Fruit fly (Drosophila melanogaster) whole organism, adult: ENCODE data around the gene Elba2.
A peak's percentile ranks its signal among the peaks of the same experiment; 100 is the strongest.

Experiments
- CG11617 ChIP-seq: fragments of 200-800 bp; sonication (Bioruptor generic); optimal IDR thresholded peaks from 2 replicates; lab custom pipeline; 2017; ENCODE audit warnings: mild to moderate bottlenecking, missing biosample characterization, missing genetic modification reagents, missing genetic modification characterization
- CG12768 ChIP-seq: fragments of 200-800 bp; sonication (Bioruptor generic); optimal IDR thresholded peaks from 2 replicates; lab custom pipeline; 2017; ENCODE audit warnings: missing biosample characterization, missing genetic modification characterization, mild to moderate bottlenecking, moderate library complexity, missing genetic modification reagents
- CG14711 ChIP-seq: fragments of 200-800 bp; sonication (Bioruptor generic); optimal IDR thresholded peaks from 2 replicates; lab custom pipeline; 2018; ENCODE audit warnings: missing biosample characterization, mild to moderate bottlenecking, missing genetic modification characterization, moderate library complexity
- CG1620 ChIP-seq: fragments of 200-800 bp; sonication (Bioruptor generic); optimal IDR thresholded peaks from 2 replicates; lab custom pipeline; 2016; ENCODE audit warnings: missing biosample characterization, missing genetic modification characterization
- CG33017 ChIP-seq: fragments of 200-800 bp; sonication (Bioruptor generic); optimal IDR thresholded peaks from 2 replicates; lab custom pipeline; 2018; ENCODE audit warnings: missing biosample characterization, mild to moderate bottlenecking, missing genetic modification characterization, moderate library complexity
- CG5204 ChIP-seq: fragments of 200-800 bp; sonication (Bioruptor generic); optimal IDR thresholded peaks from 2 replicates; lab custom pipeline; 2016; ENCODE audit warnings: missing biosample characterization, missing genetic modification characterization
- CG7045 ChIP-seq: fragments of 200-800 bp; sonication (Bioruptor generic); optimal IDR thresholded peaks from 2 replicates; lab custom pipeline; 2017; ENCODE audit warnings: missing biosample characterization, mild to moderate bottlenecking, missing genetic modification characterization
- CG7101 ChIP-seq: fragments of 200-800 bp; sonication (Bioruptor generic); optimal IDR thresholded peaks from 2 replicates; lab custom pipeline; 2018; ENCODE audit warnings: missing biosample characterization, mild to moderate bottlenecking, missing genetic modification characterization, moderate library complexity
- Clk ChIP-seq: fragments of 200-800 bp; sonication (Bioruptor generic); optimal IDR thresholded peaks from 2 replicates; lab custom pipeline; 2017; ENCODE audit warnings: missing biosample characterization, missing genetic modification characterization
- Crg-1 ChIP-seq: fragments of 200-800 bp; sonication (Bioruptor generic); optimal IDR thresholded peaks from 2 replicates; lab custom pipeline; 2016; ENCODE audit warnings: missing biosample characterization, missing genetic modification characterization
- Hr96 ChIP-seq: fragments of 200-800 bp; sonication (Bioruptor generic); optimal IDR thresholded peaks from 2 replicates; lab custom pipeline; 2016; ENCODE audit warnings: missing biosample characterization, missing genetic modification characterization
- Mnt ChIP-seq: fragments of 200-800 bp; sonication (Bioruptor generic); optimal IDR thresholded peaks from 2 replicates; lab custom pipeline; 2016; ENCODE audit warnings: missing biosample characterization, mild to moderate bottlenecking, missing genetic modification characterization
- bab1 ChIP-seq: fragments of 200-800 bp; sonication (Bioruptor generic); optimal IDR thresholded peaks from 3 replicates; lab custom pipeline; 2019; ENCODE audit warnings: missing biosample characterization, mild to moderate bottlenecking, missing genetic modification characterization, moderate library complexity
- cic ChIP-seq: fragments of 200-800 bp; sonication (Bioruptor generic); optimal IDR thresholded peaks from 2 replicates; lab custom pipeline; 2017; ENCODE audit warnings: missing biosample characterization, mild to moderate bottlenecking, missing genetic modification characterization, moderate library complexity
- cnc ChIP-seq, 2 experiments: fragments of >200 bp; optimal IDR thresholded peaks; 2 replicates each; lab custom pipeline; 2017
- kay ChIP-seq: fragments of 200-800 bp; sonication (Bioruptor generic); peaks from one replicate; lab custom pipeline; 2016; ENCODE audit warnings: missing biosample characterization, missing genetic modification characterization, borderline replicate concordance
- ovo ChIP-seq: fragments of 200-800 bp; sonication (Bioruptor generic); optimal IDR thresholded peaks from 2 replicates; lab custom pipeline; 2016; ENCODE audit warnings: missing biosample characterization, missing genetic modification characterization
- pad ChIP-seq: fragments of 200-800 bp; sonication (Bioruptor generic); optimal IDR thresholded peaks from 3 replicates; lab custom pipeline; 2017; ENCODE audit warnings: missing biosample characterization, missing genetic modification characterization, mild to moderate bottlenecking, moderate library complexity, missing genetic modification reagents
- tj ChIP-seq: fragments of 200-800 bp; sonication (Bioruptor generic); optimal IDR thresholded peaks from 3 replicates; lab custom pipeline; 2017; ENCODE audit warnings: missing biosample characterization, mild to moderate bottlenecking, missing genetic modification characterization, moderate library complexity
- toe ChIP-seq: fragments of 200-800 bp; sonication (Bioruptor generic); optimal IDR thresholded peaks from 2 replicates; lab custom pipeline; 2016; ENCODE audit warnings: missing biosample characterization, missing genetic modification characterization

The Elba2 gene

DNA sequence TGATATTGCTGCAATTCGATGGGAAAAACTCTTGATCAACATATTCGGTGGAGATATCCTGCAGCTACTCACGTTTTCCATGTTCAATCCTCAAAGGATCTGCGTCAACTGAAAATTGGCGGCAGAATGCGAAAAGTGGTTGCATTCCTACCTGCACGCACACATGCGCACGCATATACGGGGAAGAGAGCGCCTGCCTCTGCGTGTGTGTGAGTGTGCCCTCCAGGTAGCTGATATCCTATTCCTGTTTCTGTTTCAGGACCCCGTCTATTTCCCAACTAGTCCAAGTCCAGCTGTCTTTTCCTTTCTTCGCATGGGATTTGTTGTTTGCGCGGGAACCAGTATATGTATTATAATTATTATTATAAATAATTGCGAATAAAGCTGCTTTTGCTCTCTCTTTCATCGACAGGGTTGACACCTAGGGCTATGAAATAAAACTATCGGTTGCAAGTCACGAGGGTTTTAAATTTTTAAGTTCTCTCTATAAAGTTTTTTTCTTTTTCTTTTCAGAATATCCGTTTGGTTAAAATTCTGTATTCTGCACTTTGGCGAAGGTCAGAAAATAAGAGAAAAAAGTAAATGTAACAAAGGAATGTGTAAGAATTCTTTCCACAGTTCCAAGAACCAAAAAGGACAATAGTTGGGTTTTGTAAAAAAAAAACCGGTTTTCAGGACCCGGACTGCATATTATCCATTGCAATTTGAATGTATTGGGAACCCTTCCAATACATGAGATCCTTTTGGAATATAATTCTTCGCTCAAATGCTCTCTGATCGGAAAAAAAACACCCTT, 724 bp upstream of the Elba2 start, which contains the start of gene insv:
TSS of gene insv (minus strand) at position 433 of the 796 bp plus-strand sequence.
- TF ChIP-seq CG14711 (peak; percentile 68), cnc (optimal IDR thresholded peaks at IDR 0.05; lab: Kevin White, UChicago) (no peak)

DNA sequence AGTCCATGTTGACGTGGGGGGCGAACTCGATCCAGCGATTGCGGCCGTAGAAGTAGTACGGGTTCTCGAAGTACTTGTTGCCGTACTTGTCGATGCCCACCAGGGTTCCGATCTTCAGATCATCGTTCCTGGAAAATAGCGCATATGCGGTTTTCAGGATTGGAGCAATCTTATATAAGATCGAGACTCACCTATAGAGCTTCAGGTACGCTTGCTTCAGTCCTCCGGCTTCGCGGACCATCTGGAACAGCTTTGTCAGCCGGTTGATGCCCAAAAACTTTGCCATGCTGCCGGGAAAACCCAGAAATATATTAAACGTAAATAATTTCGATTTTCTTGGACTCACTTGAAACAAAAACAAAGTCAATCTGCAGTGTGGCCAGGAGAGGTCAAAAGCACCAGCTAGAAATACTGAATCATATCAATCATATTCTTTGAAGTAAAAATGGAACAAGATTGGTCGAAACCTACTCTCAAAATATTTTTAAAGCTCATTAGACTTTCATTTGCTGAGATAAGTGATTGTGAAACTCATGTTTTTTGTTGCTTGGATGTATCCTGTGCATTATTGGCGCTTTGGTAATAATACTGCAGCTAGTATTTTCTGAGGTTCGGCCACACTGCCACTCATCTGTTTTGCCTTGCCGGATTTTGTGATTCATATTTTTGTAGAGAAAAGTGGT, 2.3 kb downstream of the Elba2 start, which contains the start of the genes ND-B17.2 and Arpc5:
TSS of gene ND-B17.2 (minus strand) at position 504 of the 683 bp plus-strand sequence.
TSS of gene Arpc5 (plus strand) at position 624 of the 683 bp plus-strand sequence.
- TF ChIP-seq CG14711 (peak; percentile 7), Mnt (peak; percentile 17), toe (GFP tag; lab: Kevin White, UChicago) (no peak), cnc (optimal IDR thresholded peaks at IDR 0.05; lab: Kevin White, UChicago) (no peak), Clk (GFP tag; lab: Kevin White, UChicago) (no peak), bab1 (peak; percentile 52), CG1620 (peak; percentile 22), CG11617 (GFP tag; lab: Kevin White, UChicago) (peak; percentile 7), CG7045 (no peak)

DNA sequence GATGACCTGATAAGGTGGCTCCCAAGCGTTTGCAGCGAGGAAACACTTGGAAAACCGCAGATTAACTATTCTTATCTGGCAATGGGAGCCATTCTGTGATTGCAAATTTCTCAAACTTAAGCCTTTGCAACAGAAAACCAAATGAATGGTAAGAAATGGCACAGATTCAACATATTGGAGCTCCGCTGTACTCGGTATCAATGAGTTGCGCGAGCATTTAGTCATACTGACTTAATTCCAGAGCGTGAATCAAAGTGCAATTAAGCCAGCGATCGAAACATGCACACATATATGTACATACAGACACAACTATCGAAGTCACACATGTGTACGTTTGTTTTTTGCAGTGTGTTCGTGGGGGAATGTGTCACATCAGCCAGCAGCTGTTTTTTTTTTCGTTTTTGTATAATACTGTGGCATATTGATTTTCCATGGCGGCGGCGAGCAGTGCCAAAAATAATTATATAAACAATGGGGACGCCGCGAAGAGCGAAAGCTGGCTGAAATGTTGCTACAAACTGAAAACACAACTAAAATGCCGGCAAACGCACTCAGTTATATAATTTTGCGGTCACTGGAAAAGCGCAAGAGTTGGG, 7.1 kb downstream of the Elba2 start:
- no peak for TF ChIP-seq Clk (GFP tag; lab: Kevin White, UChicago)
- TF ChIP-seq CG1620 = no peak
- peak; percentile 16 for TF ChIP-seq Mnt
- peak; percentile 60 for TF ChIP-seq pad (GFP tag; lab: Kevin White, UChicago)
- TF ChIP-seq kay (GFP tag; lab: Kevin White, UChicago) = peak; percentile 97
- peak; percentile 46 for TF ChIP-seq CG12768 (GFP tag; lab: Kevin White, UChicago)
- no peak for TF ChIP-seq toe (GFP tag; lab: Kevin White, UChicago)
- no peak for TF ChIP-seq ovo (GFP tag; lab: Kevin White, UChicago)
- no peak for TF ChIP-seq cnc (optimal IDR thresholded peaks at IDR 0.05; lab: Kevin White, UChicago)
- no peak for TF ChIP-seq CG7045
- TF ChIP-seq bab1 = no peak
- no peak for TF ChIP-seq CG5204 (GFP tag; lab: Kevin White, UChicago)
- no peak for TF ChIP-seq CG11617 (GFP tag; lab: Kevin White, UChicago)
- TF ChIP-seq CG14711 = no peak
- peak; percentile 10 for TF ChIP-seq Hr96 (GFP tag; lab: Kevin White, UChicago)
- peak; percentile 33 for TF ChIP-seq tj (GFP tag; lab: Kevin White, UChicago)
- peak; percentile 41 for TF ChIP-seq CG33017 (tag; lab: Kevin White, UChicago)
- TF ChIP-seq cic (GFP tag; lab: Kevin White, UChicago) = no peak
- no peak for TF ChIP-seq CG7101
- TF ChIP-seq Crg-1 (GFP tag; lab: Kevin White, UChicago) = no peak

dm6 chr2L:2585285-2585684, 7.8 kb downstream of the Elba2 start, which contains the start of gene Drp1:
Gene Drp1 (minus strand): TSS chr2L:2585430.
- TF ChIP-seq CG1620 = peak; percentile 58
- TF ChIP-seq bab1 = no peak
- TF ChIP-seq CG5204 (GFP tag; lab: Kevin White, UChicago) = no peak
- TF ChIP-seq pad (GFP tag; lab: Kevin White, UChicago) = peak; percentile 53
- no peak for TF ChIP-seq tj (GFP tag; lab: Kevin White, UChicago)
- peak; percentile 26 for TF ChIP-seq CG12768 (GFP tag; lab: Kevin White, UChicago)
- TF ChIP-seq CG11617 (GFP tag; lab: Kevin White, UChicago) = no peak
- TF ChIP-seq Clk (GFP tag; lab: Kevin White, UChicago) = peak; percentile 17
- no peak for TF ChIP-seq CG33017 (tag; lab: Kevin White, UChicago)
- peak; percentile 41 for TF ChIP-seq Hr96 (GFP tag; lab: Kevin White, UChicago)
- peak; percentile 62 for TF ChIP-seq CG7101
- TF ChIP-seq Crg-1 (GFP tag; lab: Kevin White, UChicago) = peak; percentile 74
- TF ChIP-seq Mnt = peak; percentile 47
- no peak for TF ChIP-seq kay (GFP tag; lab: Kevin White, UChicago)
- peak; percentile 3 for TF ChIP-seq CG14711
- TF ChIP-seq cic (GFP tag; lab: Kevin White, UChicago) = peak; percentile 6
- TF ChIP-seq CG7045 = peak; percentile 1
- TF ChIP-seq toe (GFP tag; lab: Kevin White, UChicago) = no peak
- no peak for TF ChIP-seq cnc (optimal IDR thresholded peaks at IDR 0.05; lab: Kevin White, UChicago)
- peak; percentile 29 for TF ChIP-seq ovo (GFP tag; lab: Kevin White, UChicago)

- TF ChIP-seq toe (GFP tag; lab: Kevin White, UChicago) (no peak), CG7045 (no peak), CG33017 (tag; lab: Kevin White, UChicago) (no peak), CG11617 (GFP tag; lab: Kevin White, UChicago) (no peak), Mnt (no peak), cnc (optimal IDR thresholded peaks at IDR 0.05; lab: Kevin White, UChicago) (no peak), CG5204 (GFP tag; lab: Kevin White, UChicago) (no peak), Crg-1 (GFP tag; lab: Kevin White, UChicago) (no peak), kay (GFP tag; lab: Kevin White, UChicago) (no peak), bab1 (no peak), Clk (GFP tag; lab: Kevin White, UChicago) (no peak), Hr96 (GFP tag; lab: Kevin White, UChicago) (no peak), CG7101 (no peak), pad (GFP tag; lab: Kevin White, UChicago) (no peak), CG12768 (GFP tag; lab: Kevin White, UChicago) (no peak), ovo (GFP tag; lab: Kevin White, UChicago) (no peak), CG1620 (no peak), tj (GFP tag; lab: Kevin White, UChicago) (no peak), CG14711 (no peak)
These were observed 14.1 kb downstream of the Elba2 start, which contains the start of gene CG15394 for dm6 chr2L:2591569-2591968. Gene CG15394 (plus strand): TSS chr2L:2591869.
